Worm (Caenorhabditis elegans) whole organism, L3 larva: ENCODE data around the gene Y6E2A.7.
A peak's percentile ranks its signal among the peaks of the same experiment; 100 is the strongest.

Experiments used
- R02D3.7 ChIP-seq: fragments of 150-350 bp; optimal IDR thresholded peaks from 2 replicates; lab custom pipeline; 2014; ENCODE audit warnings: missing biosample characterization, missing genetic modification characterization
- ZK546.5 ChIP-seq: sonication (generic microtip); optimal IDR thresholded peaks from 2 replicates; lab custom pipeline; 2017; ENCODE audit warnings: missing biosample characterization, missing genetic modification characterization
- aly-2 ChIP-seq: fragments of 150-350 bp; optimal IDR thresholded peaks from 2 replicates; lab custom pipeline; 2014; ENCODE audit warnings: missing biosample characterization, missing genetic modification characterization
- ama-1 ChIP-seq: fragments of 150-350 bp; optimal IDR thresholded peaks from 2 replicates; lab custom pipeline; 2018
- ceh-28 ChIP-seq: fragments of 150-350 bp; optimal IDR thresholded peaks from 2 replicates; lab custom pipeline; 2014; ENCODE audit warnings: missing biosample characterization, missing genetic modification reagents, missing genetic modification characterization
- ceh-82 ChIP-seq: fragments of 150-350 bp; optimal IDR thresholded peaks from 2 replicates; lab custom pipeline; 2014; ENCODE audit warnings: missing biosample characterization, missing genetic modification characterization
- ceh-9 ChIP-seq: sonication (generic microtip); optimal IDR thresholded peaks from 2 replicates; lab custom pipeline; 2018; ENCODE audit warnings: missing biosample characterization, missing genetic modification characterization
- daf-12 ChIP-seq: fragments of 150-350 bp; optimal IDR thresholded peaks from 2 replicates; lab custom pipeline; 2014; ENCODE audit warnings: missing biosample characterization, missing genetic modification reagents, missing genetic modification characterization
- egl-27 ChIP-seq: sonication (generic microtip); optimal IDR thresholded peaks from 4 replicates; lab custom pipeline; 2017; ENCODE audit warnings: missing biosample characterization, missing genetic modification reagents, missing genetic modification characterization
- egl-5 ChIP-seq: fragments of 150-350 bp; optimal IDR thresholded peaks from 2 replicates; lab custom pipeline; 2017; ENCODE audit warnings: missing biosample characterization, missing genetic modification reagents, missing genetic modification characterization, inconsistent platforms
- elt-1 ChIP-seq: fragments of 150-350 bp; optimal IDR thresholded peaks from 2 replicates; lab custom pipeline; 2014; ENCODE audit warnings: missing biosample characterization, missing genetic modification characterization
- elt-2 ChIP-seq: sonication (generic microtip); optimal IDR thresholded peaks from 2 replicates; lab custom pipeline; 2016; ENCODE audit warnings: missing genetic modification reagents, mild to moderate bottlenecking, missing genetic modification characterization, missing compliant biosample characterization
- elt-3 ChIP-seq, 3 experiments: fragments of 150-350 bp in 1 of 3; sonication (generic microtip) in 2 of 3; optimal IDR thresholded peaks; 2 replicates in 2 of 3; 4 replicates in 1 of 3; lab custom pipeline; 2014 to 2017; ENCODE audit warnings: missing biosample characterization in 3 of 3, missing genetic modification characterization in 3 of 3
- fkh-10 ChIP-seq: sonication (generic microtip); optimal IDR thresholded peaks from 2 replicates; lab custom pipeline; 2017; ENCODE audit warnings: missing biosample characterization, missing genetic modification reagents, missing genetic modification characterization
- fkh-2 ChIP-seq: fragments of 150-350 bp; optimal IDR thresholded peaks from 2 replicates; lab custom pipeline; 2014; ENCODE audit warnings: missing biosample characterization, missing genetic modification reagents, missing genetic modification characterization
- fos-1 ChIP-seq: fragments of 150-350 bp; optimal IDR thresholded peaks from 2 replicates; lab custom pipeline; 2014; ENCODE audit warnings: missing biosample characterization, missing genetic modification characterization
- hmg-11 ChIP-seq: sonication (generic microtip); optimal IDR thresholded peaks from 2 replicates; lab custom pipeline; 2016; ENCODE audit warnings: missing genetic modification characterization, missing compliant biosample characterization
- jun-1 ChIP-seq: fragments of 150-350 bp; optimal IDR thresholded peaks from 2 replicates; lab custom pipeline; 2014; ENCODE audit warnings: missing biosample characterization, missing genetic modification reagents, missing genetic modification characterization
- lin-15B ChIP-seq: fragments of 150-350 bp; optimal IDR thresholded peaks from 2 replicates; lab custom pipeline; 2014; ENCODE audit warnings: missing biosample characterization, missing genetic modification characterization
- lin-39 ChIP-seq: fragments of 150-350 bp; optimal IDR thresholded peaks from 2 replicates; lab custom pipeline; 2018; ENCODE audit warnings: missing biosample characterization, missing genetic modification reagents, missing genetic modification characterization
- lsy-12 ChIP-seq: sonication (generic microtip); optimal IDR thresholded peaks from 2 replicates; lab custom pipeline; 2016; ENCODE audit warnings: mild to moderate bottlenecking, missing genetic modification characterization, missing compliant biosample characterization
- mml-1 ChIP-seq: fragments of 150-350 bp; sonication (generic microtip); optimal IDR thresholded peaks from 3 replicates; lab custom pipeline; 2014; ENCODE audit warnings: missing biosample characterization, missing genetic modification characterization
- nfya-1 ChIP-seq: sonication (generic microtip); optimal IDR thresholded peaks from 2 replicates; lab custom pipeline; 2017; ENCODE audit warnings: missing genetic modification characterization, mild to moderate bottlenecking, missing compliant biosample characterization, antibody characterized with exemption, moderate library complexity; ENCODE audit not compliant: insufficient read depth
- nhr-11 ChIP-seq: fragments of 150-350 bp; optimal IDR thresholded peaks from 2 replicates; lab custom pipeline; 2014; ENCODE audit warnings: missing biosample characterization, missing genetic modification characterization
- nhr-12 ChIP-seq: fragments of 150-350 bp; optimal IDR thresholded peaks from 2 replicates; lab custom pipeline; 2014; ENCODE audit warnings: missing biosample characterization, missing genetic modification characterization
- nhr-23 ChIP-seq: fragments of 150-350 bp; optimal IDR thresholded peaks from 2 replicates; lab custom pipeline; 2014; ENCODE audit warnings: missing biosample characterization, missing genetic modification reagents, missing genetic modification characterization
- nhr-25 ChIP-seq: sonication (generic microtip); optimal IDR thresholded peaks from 2 replicates; lab custom pipeline; 2017; ENCODE audit warnings: missing biosample characterization, missing genetic modification characterization
- nhr-43 ChIP-seq: sonication (generic microtip); optimal IDR thresholded peaks from 2 replicates; lab custom pipeline; 2016; ENCODE audit warnings: mild to moderate bottlenecking, missing genetic modification characterization, missing compliant biosample characterization; ENCODE audit not compliant: poor library complexity, severe bottlenecking
- nhr-76 ChIP-seq: fragments of 150-350 bp; sonication (generic microtip); optimal IDR thresholded peaks from 5 replicates; lab custom pipeline; 2014; ENCODE audit warnings: missing biosample characterization, missing genetic modification characterization
- nhr-77 ChIP-seq: fragments of 150-350 bp; optimal IDR thresholded peaks from 2 replicates; lab custom pipeline; 2014; ENCODE audit warnings: missing biosample characterization, missing genetic modification characterization
- pha-4 ChIP-seq: fragments of 150-350 bp; optimal IDR thresholded peaks from 2 replicates; lab custom pipeline; 2014; ENCODE audit warnings: missing biosample characterization, missing genetic modification reagents, missing genetic modification characterization
- pqm-1 ChIP-seq: fragments of 150-350 bp; optimal IDR thresholded peaks from 2 replicates; lab custom pipeline; 2017; ENCODE audit warnings: missing biosample characterization, missing genetic modification characterization, inconsistent platforms
- skn-1 ChIP-seq: fragments of 150-350 bp; optimal IDR thresholded peaks from 2 replicates; lab custom pipeline; 2014; ENCODE audit warnings: missing biosample characterization, missing genetic modification characterization
- snpc-4 ChIP-seq: fragments of 150-350 bp; optimal IDR thresholded peaks from 2 replicates; lab custom pipeline; 2014; ENCODE audit warnings: missing biosample characterization, missing genetic modification characterization
- tbx-2 ChIP-seq: sonication (generic microtip); optimal IDR thresholded peaks from 2 replicates; lab custom pipeline; 2016; ENCODE audit warnings: mild to moderate bottlenecking, missing genetic modification characterization, missing compliant biosample characterization
- unc-39 ChIP-seq: sonication (generic microtip); optimal IDR thresholded peaks from 4 replicates; lab custom pipeline; 2017; ENCODE audit warnings: missing biosample characterization, missing genetic modification characterization
- unc-62 ChIP-seq: fragments of 150-350 bp; sonication (generic microtip); optimal IDR thresholded peaks from 4 replicates; lab custom pipeline; 2014; ENCODE audit warnings: missing biosample characterization, missing genetic modification reagents, missing genetic modification characterization
- zag-1 ChIP-seq: fragments of 150-350 bp; optimal IDR thresholded peaks from 2 replicates; lab custom pipeline; 2014; ENCODE audit warnings: missing biosample characterization, missing genetic modification characterization
- ztf-11 ChIP-seq: fragments of 150-350 bp; optimal IDR thresholded peaks from 2 replicates; lab custom pipeline; 2014; ENCODE audit warnings: missing biosample characterization, missing genetic modification characterization
- ztf-4 ChIP-seq: fragments of 150-350 bp; optimal IDR thresholded peaks from 2 replicates; lab custom pipeline; 2014; ENCODE audit warnings: missing biosample characterization, missing genetic modification characterization

The Y6E2A.7 gene

DNA sequence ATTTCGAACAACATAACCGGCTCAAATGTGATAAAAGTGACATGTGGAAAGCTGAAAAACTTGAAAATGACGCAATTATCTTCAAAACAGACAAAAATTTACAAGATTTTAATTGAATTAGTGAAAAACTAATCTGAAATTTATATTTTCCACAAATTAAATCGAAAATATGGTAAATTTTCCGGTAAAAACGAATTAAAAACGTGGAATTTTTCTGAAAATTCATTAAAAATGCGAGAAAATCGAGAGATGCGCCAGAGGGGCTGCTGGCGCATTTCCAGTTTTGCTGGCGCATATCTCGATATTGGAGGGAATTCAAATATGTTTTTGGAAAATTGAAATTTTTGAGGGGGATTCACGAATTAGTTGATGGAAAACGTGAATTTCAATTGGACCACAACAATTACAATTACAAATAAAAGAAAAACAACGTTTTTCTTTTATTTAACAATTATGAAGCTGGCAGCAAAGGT is 46.5 kb downstream of the Y6E2A.7 start, which contains the start of the genes haf-3 and F57A10.2:
Gene haf-3, minus strand, starts transcription at position 51 of the 473 bp plus-strand sequence.
Gene F57A10.2, plus strand, starts transcription at position 454 of the 473 bp plus-strand sequence.
- peak; percentile 90 for TF ChIP-seq snpc-4
- TF ChIP-seq lsy-12 (tag; lab: Kevin White, UChicago): peak; percentile 78
- peak; percentile 34 for TF ChIP-seq fkh-10 (GFP tag; lab: Kevin White, UChicago)
- TF ChIP-seq ceh-82 (tag; lab: Kevin White, UChicago): peak; percentile 87
- TF ChIP-seq elt-2 (tag; lab: Kevin White, UChicago): peak; percentile 58
- TF ChIP-seq lin-39: peak; percentile 62
- TF ChIP-seq pqm-1: peak; percentile 54
- peak; percentile 57 for TF ChIP-seq nhr-11 (tag; lab: Kevin White, UChicago)
- TF ChIP-seq daf-12: peak; percentile 32
- TF ChIP-seq R02D3.7 (tag; lab: Kevin White, UChicago): peak; percentile 87
- TF ChIP-seq ceh-28 (tag; lab: Kevin White, UChicago): peak; percentile 78
- TF ChIP-seq ceh-9 (tag; lab: Kevin White, UChicago): no peak
- no peak for TF ChIP-seq nhr-76 (tag; lab: Kevin White, UChicago)
- TF ChIP-seq zag-1 (tag; lab: Kevin White, UChicago): peak; percentile 51
- TF ChIP-seq aly-2: peak; percentile 30
- no peak for TF ChIP-seq ztf-11
- peak; percentile 93 for TF ChIP-seq lin-15B (tag; lab: Kevin White, UChicago)
- peak; percentile 80 for TF ChIP-seq nhr-77 (tag; lab: Kevin White, UChicago)
- no peak for TF ChIP-seq unc-39 (tag; lab: Kevin White, UChicago)
- TF ChIP-seq elt-1 (tag; lab: Kevin White, UChicago): peak; percentile 26
- no peak for TF ChIP-seq fos-1
- TF ChIP-seq ama-1 (lab: Kevin White, UChicago): peak; percentile 62
- TF ChIP-seq nhr-23 (tag; lab: Kevin White, UChicago): peak; percentile 91
- TF ChIP-seq fkh-2 (tag; lab: Kevin White, UChicago): peak; percentile 33
- peak; percentile 17 for TF ChIP-seq ztf-4 (tag; lab: Kevin White, UChicago)
- TF ChIP-seq egl-5 (tag; lab: Kevin White, UChicago): peak; percentile 80
- TF ChIP-seq elt-3 (tag; optimal IDR thresholded peaks at IDR 0.05; lab: Kevin White, UChicago): no peak
- TF ChIP-seq hmg-11 (tag; lab: Kevin White, UChicago): peak; percentile 82
- peak; percentile 94 for TF ChIP-seq pha-4 (tag; lab: Kevin White, UChicago)
- peak; percentile 74 for TF ChIP-seq jun-1
- TF ChIP-seq tbx-2 (tag; lab: Kevin White, UChicago): peak; percentile 89
- TF ChIP-seq nhr-43: peak; percentile 90
- TF ChIP-seq nfya-1: peak; percentile 89
- TF ChIP-seq skn-1: peak; percentile 49
- no peak for TF ChIP-seq nhr-12 (tag; lab: Kevin White, UChicago)
- TF ChIP-seq egl-27 (tag; lab: Kevin White, UChicago): peak; percentile 33
- peak; percentile 85 for TF ChIP-seq nhr-25 (tag; lab: Kevin White, UChicago)
- TF ChIP-seq unc-62: no peak
- no peak for TF ChIP-seq mml-1
- peak; percentile 33 for TF ChIP-seq ZK546.5 (tag; lab: Kevin White, UChicago)

DNA sequence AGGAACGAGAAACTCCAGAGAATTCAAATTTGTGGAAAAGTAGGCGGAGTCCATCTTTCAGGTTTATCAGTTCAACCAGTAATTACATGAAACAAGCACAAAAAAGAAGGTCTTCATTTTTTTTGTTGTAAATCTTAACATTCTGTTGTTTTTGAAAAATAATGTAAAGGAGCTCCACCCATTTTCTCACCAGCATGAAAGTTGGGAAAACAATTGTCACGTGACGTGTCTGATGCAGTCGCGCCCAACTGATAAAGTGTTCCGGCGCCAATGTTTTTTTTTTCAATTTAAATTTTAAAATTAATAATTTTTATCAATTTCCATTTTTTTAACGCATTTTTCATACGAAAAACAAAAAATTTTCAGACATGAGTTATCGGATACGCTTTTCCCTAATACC is 49.4 kb downstream of the Y6E2A.7 start, which contains the start of gene F57A10.4:
Gene F57A10.4, plus strand, starts transcription at position 367 of the 400 bp plus-strand sequence.
- no peak for TF ChIP-seq mml-1
- TF ChIP-seq fkh-10 (GFP tag; lab: Kevin White, UChicago): no peak
- TF ChIP-seq ama-1 (lab: Kevin White, UChicago): no peak
- no peak for TF ChIP-seq tbx-2 (tag; lab: Kevin White, UChicago)
- TF ChIP-seq nhr-11 (tag; lab: Kevin White, UChicago): no peak
